Fruit fly (Drosophila melanogaster) whole organism, wandering third instar larva: ENCODE measurements around the gene Lgr3.

ENCODE experiments used
- Abd-B ChIP-seq: fragments of >200 bp; optimal IDR thresholded peaks from 2 replicates; lab custom pipeline; 2017; ENCODE audit warnings: missing biosample characterization, missing genetic modification characterization
- Jra ChIP-seq: sonication (Bioruptor generic); optimal IDR thresholded peaks from 2 replicates; lab custom pipeline; 2016; ENCODE audit warnings: missing biosample characterization, missing genetic modification characterization
- br ChIP-seq: fragments of 200-800 bp; sonication (Bioruptor generic); optimal IDR thresholded peaks from 2 replicates; lab custom pipeline; 2016; ENCODE audit warnings: missing biosample characterization, missing genetic modification characterization
- brk ChIP-seq: fragments of 200-800 bp; sonication (Bioruptor generic); optimal IDR thresholded peaks from 2 replicates; lab custom pipeline; 2016; ENCODE audit warnings: missing biosample characterization, mild to moderate bottlenecking, missing genetic modification characterization
- h ChIP-seq: fragments of 200-800 bp; sonication (Bioruptor generic); optimal IDR thresholded peaks from 3 replicates; lab custom pipeline; 2016; ENCODE audit warnings: missing biosample characterization, mild to moderate bottlenecking, missing genetic modification characterization
- lola ChIP-seq: fragments of >200 bp; optimal IDR thresholded peaks from 2 replicates; lab custom pipeline; 2017; ENCODE audit warnings: missing biosample characterization, missing genetic modification characterization
- tai ChIP-seq: sonication (Bioruptor generic); optimal IDR thresholded peaks from 2 replicates; lab custom pipeline; 2016; ENCODE audit warnings: missing biosample characterization, missing genetic modification characterization

- TF ChIP-seq brk (GFP tag; lab: Kevin White, UChicago), result no peak
- TF ChIP-seq h (GFP tag; lab: Kevin White, UChicago), result no peak
- no peak for TF ChIP-seq Jra (GFP tag; lab: Kevin White, UChicago)
- TF ChIP-seq lola (GFP tag; lab: Kevin White, UChicago), result no peak
- TF ChIP-seq Abd-B, result no peak
- TF ChIP-seq br (GFP tag; lab: Kevin White, UChicago), result no peak
- TF ChIP-seq tai (GFP tag; lab: Kevin White, UChicago), result no peak
Measured at dm6 chr3R:25652066-25652720, 13.4 kb upstream of the Lgr3 start.
